Fruit fly (Drosophila melanogaster): Measurements from ENCODE around the gene CG5800.
A peak's percentile ranks its signal among the peaks of the same experiment; 100 is the strongest.

Gene CG5800

DNA sequence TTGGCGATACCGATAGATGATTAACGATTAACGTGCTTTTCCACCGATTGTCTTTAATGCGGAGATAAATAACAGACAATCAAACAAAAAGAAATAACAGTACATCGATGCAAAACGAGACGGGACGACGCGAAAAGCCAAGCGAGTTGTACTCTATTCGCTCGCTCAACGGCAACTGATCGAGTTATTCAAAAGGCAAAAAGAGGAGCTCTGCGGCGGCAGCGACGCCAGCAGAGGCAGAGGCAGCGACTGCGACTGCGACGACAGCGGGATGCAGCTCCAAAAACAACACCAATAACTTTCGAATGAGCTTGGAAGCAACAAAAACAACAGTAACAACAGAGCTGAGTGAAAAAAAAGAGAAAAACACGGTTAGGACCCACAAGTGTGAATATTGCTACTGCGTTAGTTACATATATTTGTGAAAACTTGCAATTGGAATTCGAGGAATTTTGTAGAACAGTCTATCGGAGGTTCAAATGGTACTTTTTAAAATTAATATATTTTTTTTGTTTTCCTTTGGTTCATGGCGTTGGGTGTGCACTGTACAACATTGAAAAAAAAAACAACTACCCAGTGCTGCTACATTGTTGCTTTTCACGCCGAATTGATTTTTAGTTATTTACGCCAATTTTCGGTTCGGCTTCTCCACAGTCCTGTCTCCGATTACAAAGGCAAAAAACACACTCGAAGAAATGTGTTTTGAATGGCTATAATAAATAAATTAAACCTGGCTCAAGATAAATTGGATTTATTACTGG, 46.8 kb downstream of the CG5800 start (continued):
- TF ChIP-seq kah (GFP tag; optimal IDR thresholded peaks at IDR 0.05) (peak; percentile 4), CG10565 (GFP tag; optimal IDR thresholded peaks at IDR 0.05) (no peak), ab (GFP tag; optimal IDR thresholded peaks at IDR 0.05) (peak; percentile 52), lab (GFP tag; optimal IDR thresholded peaks at IDR 0.05) (peak; percentile 68), CG17385 (GFP tag; optimal IDR thresholded peaks at IDR 0.05) (no peak), wdn (GFP tag; IDR thresholded peaks at IDR 0.05) (no peak), Dip2 (GFP tag; IDR thresholded peaks at IDR 0.05) (no peak), CG13775 (GFP tag; optimal IDR thresholded peaks at IDR 0.05) (peak; percentile 28), Usf (GFP tag; optimal IDR thresholded peaks at IDR 0.05) (no peak), CTCF (GFP tag; optimal IDR thresholded peaks at IDR 0.05) (no peak), repo (GFP tag; optimal IDR thresholded peaks at IDR 0.05) (no peak), Bgb (GFP tag; IDR thresholded peaks at IDR 0.05; ENCODE audit: partially characterized antibody) (no peak), trh (GFP tag; optimal IDR thresholded peaks at IDR 0.05) (no peak), CG12071 (GFP tag; optimal IDR thresholded peaks at IDR 0.05) (peak; percentile 13), CG7372 (GFP tag; IDR thresholded peaks at IDR 0.05) (peak; percentile 66), lilli (GFP tag; optimal IDR thresholded peaks at IDR 0.05) (peak; percentile 67), CG14667 (GFP tag; IDR thresholded peaks at IDR 0.05) (peak; percentile 81), Dfd (GFP tag; optimal IDR thresholded peaks at IDR 0.05) (no peak), h (optimal IDR thresholded peaks at IDR 0.05) (no peak), CG10267 (tag; optimal IDR thresholded peaks at IDR 0.05) (peak; percentile 50), Fer1 (GFP tag; optimal IDR thresholded peaks at IDR 0.05) (no peak), aop (GFP tag; IDR thresholded peaks at IDR 0.05) (peak; percentile 66), Abd-B (GFP tag; optimal IDR thresholded peaks at IDR 0.05) (no peak), CG15269 (tag; optimal IDR thresholded peaks at IDR 0.05) (peak; percentile 68), CG10979 (tag; optimal IDR thresholded peaks at IDR 0.05) (peak; percentile 71), CG2889 (GFP tag; IDR thresholded peaks at IDR 0.05) (peak; percentile 49; the same call in 1 of the 3 replicates), CG13624 (GFP tag; optimal IDR thresholded peaks at IDR 0.05) (no peak), slp2 (GFP tag; optimal IDR thresholded peaks at IDR 0.05) (no peak), CG2116 (GFP tag; optimal IDR thresholded peaks at IDR 0.05) (no peak), Lhr (GFP tag; optimal IDR thresholded peaks at IDR 0.05) (no peak), CG4360 (GFP tag; IDR thresholded peaks at IDR 0.05) (peak; percentile 57), vfl (GFP tag; optimal IDR thresholded peaks at IDR 0.05) (no peak), tio (GFP tag; optimal IDR thresholded peaks at IDR 0.05) (peak; percentile 25), CG4424 (GFP tag; optimal IDR thresholded peaks at IDR 0.05) (peak; percentile 69), unpg (GFP tag; optimal IDR thresholded peaks at IDR 0.05) (peak; percentile 64), Hr3 (GFP tag; optimal IDR thresholded peaks at IDR 0.05) (peak; percentile 25), exex (tag; optimal IDR thresholded peaks at IDR 0.05) (no peak), croc (GFP tag; conservative IDR thresholded peaks at IDR 0.05) (peak; percentile 71; the same call in 2 of the 3 replicates), tap (tag; optimal IDR thresholded peaks at IDR 0.05) (peak; percentile 40), Elba2 (GFP tag; optimal IDR thresholded peaks at IDR 0.05) (no peak), PHDP (tag; optimal IDR thresholded peaks at IDR 0.05) (peak; percentile 41), CG8478 (optimal IDR thresholded peaks at IDR 0.05) (no peak), CG11560 (tag; IDR thresholded peaks at IDR 0.05) (peak; percentile 45; the same call in 1 of the 3 replicates), nerfin-1 (tag; optimal IDR thresholded peaks at IDR 0.05) (peak; percentile 41), sc (optimal IDR thresholded peaks at IDR 0.05) (no peak), sc (GFP tag; optimal IDR thresholded peaks at IDR 0.05) (no peak), Jarid2 (GFP tag; optimal IDR thresholded peaks at IDR 0.05) (no peak), CG12104 (GFP tag; optimal IDR thresholded peaks at IDR 0.05) (peak; percentile 52), Dip3 (GFP tag; optimal IDR thresholded peaks at IDR 0.05) (peak; percentile 3), CG18011 (GFP tag; optimal IDR thresholded peaks at IDR 0.05) (no peak), row (GFP tag; IDR thresholded peaks at IDR 0.05) (peak; percentile 88), Tbp (GFP tag; optimal IDR thresholded peaks at IDR 0.05) (no peak)
